Fruit fly (Drosophila melanogaster) ovary, adult (tissue): ENCODE results near the gene Grip.

Experiments
- CG17801 ChIP-seq: fragments of 200-800 bp; optimal IDR thresholded peaks from 2 replicates; lab custom pipeline; 2019; ENCODE audit warnings: missing biosample characterization, mild to moderate bottlenecking, missing genetic modification characterization, moderate library complexity; ENCODE audit not compliant: partially characterized antibody

The Grip gene

DNA sequence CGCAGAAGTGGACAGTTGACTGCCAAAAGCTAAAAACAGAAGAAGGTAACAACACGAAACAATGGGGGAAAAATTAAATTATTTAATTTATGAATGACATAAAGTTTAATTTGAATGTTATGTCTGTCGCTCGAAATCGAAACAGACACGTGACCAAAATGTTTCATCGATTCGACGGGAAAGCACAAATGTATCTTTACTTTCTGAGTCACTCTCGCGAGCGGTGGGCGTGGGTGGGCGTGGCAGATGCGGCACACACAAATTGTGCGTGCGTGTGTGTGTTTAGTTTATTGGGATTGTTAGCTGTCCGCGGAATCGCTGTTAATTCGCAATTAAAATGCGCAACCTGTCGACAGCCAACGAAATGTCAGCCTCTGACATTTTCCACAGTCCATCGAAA is 41.4 kb downstream of the Grip start:
- TF ChIP-seq CG17801 (GFP tag; lab: Kevin White, UChicago), result no peak

DNA sequence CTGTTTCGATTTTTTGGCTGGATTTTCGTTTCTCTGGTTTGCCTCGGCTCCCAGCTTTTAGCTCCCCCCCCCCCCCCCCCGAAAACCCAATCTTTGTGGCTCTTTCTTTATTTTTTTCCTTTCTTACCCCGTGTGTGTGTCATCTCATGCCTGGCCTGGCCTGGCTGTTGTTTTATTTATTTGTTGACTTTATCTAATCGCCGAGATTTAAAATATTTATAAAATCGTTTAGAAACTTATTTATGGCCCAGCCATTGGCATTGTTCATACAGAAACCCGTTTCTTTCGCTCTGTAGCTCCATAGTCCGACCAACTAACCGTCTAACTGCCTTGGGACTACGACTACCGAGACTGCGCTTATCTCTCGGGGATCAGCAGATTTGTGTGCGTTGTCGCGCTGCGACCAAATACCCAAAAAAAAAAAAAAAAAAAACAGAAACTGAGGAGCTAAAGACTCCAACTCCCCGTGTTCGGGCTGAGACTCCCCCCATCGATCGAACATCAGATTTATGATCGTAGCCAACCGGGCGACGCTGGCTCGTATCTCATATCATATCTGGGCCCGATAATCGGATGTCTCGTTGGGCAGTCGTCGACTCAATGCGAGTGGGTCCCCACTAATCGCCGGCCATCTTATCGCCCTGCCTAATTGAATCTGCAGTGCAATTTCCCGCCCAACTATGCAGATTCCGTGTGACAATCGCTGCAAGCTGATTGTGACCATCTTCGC is 44.6 kb downstream of the Grip start:
- no peak for TF ChIP-seq CG17801 (GFP tag; lab: Kevin White, UChicago)

- no peak for TF ChIP-seq CG17801 (GFP tag; lab: Kevin White, UChicago)
These were observed 47.1 kb downstream of the Grip start, which contains the start of gene mab-21 for dm6 chrX:6012976-6013684. TSS of gene mab-21 (minus strand) at chrX:6013181.

- TF ChIP-seq CG17801 (GFP tag; lab: Kevin White, UChicago), result no peak
These were observed 54.2 kb downstream of the Grip start for dm6 chrX:6020254-6020653.

DNA sequence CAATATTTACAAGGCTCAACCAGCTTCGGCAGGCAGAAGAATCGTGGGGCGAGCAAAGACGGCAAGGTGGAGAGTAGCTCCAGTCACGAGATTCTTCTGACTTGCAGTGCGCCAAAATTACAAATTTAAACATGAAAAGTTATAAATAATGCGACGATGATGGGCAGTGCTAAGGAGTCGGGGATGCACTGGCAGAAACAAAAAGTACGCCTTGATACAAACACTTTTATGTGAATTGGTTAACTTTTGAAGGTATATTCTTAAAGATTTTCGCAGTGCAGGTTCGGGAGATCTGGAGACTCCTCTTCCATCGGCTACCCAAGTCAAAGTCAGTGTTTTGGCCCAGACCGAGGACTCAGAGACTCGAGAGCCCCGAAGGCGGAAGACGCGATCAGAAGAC is 55.3 kb downstream of the Grip start:
- no peak for TF ChIP-seq CG17801 (GFP tag; lab: Kevin White, UChicago)

dm6 chrX:6022090-6022489 is 56.0 kb downstream of the Grip start:
- no peak for TF ChIP-seq CG17801 (GFP tag; lab: Kevin White, UChicago)

DNA sequence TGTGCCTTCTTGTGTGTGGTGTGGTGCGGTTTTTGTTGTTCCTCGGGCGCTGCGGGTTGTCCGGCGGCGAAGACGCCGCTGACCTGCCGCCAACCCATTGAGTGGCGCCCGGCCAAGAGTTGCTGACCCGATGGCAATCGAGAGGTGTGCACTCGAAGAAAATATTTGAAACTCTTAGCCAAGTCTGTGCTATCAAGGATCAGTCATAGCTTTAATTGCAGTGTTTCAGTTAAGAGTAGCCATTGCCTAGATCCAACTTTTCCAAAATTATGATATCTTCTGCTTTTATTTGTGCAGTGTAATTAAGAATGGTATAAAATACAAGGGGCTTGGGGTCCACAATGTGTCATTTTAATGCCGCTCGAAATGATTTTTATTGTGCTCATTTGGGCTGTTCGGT is 58.6 kb downstream of the Grip start:
- no peak for TF ChIP-seq CG17801 (GFP tag; lab: Kevin White, UChicago)

DNA sequence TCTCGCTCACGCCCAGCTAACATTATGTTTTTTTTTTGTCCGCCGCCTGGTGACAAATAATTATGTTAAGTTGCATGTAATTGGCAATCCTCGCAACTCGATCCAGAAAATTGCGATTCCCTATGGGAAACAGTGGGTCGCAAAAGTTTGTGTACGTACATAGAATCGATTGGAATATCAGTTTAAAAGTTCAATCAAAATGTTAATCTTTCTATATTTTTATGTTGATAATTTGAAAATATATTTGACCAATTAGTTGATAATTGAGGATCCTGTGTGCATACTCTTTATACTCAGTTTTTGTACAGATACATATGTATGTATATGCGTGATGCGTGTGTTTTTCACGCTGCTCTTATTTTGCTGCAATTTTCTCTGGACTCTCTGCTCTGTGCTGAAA is 61.8 kb downstream of the Grip start:
- no peak for TF ChIP-seq CG17801 (GFP tag; lab: Kevin White, UChicago)

dm6 chrX:6029015-6029414 is 62.9 kb downstream of the Grip start:
- no peak for TF ChIP-seq CG17801 (GFP tag; lab: Kevin White, UChicago)

dm6 chrX:6030010-6030409 is 63.9 kb downstream of the Grip start:
- TF ChIP-seq CG17801 (GFP tag; lab: Kevin White, UChicago), result no peak

- no peak for TF ChIP-seq CG17801 (GFP tag; lab: Kevin White, UChicago)
These were observed 64.5 kb downstream of the Grip start for dm6 chrX:6030593-6030992.

DNA sequence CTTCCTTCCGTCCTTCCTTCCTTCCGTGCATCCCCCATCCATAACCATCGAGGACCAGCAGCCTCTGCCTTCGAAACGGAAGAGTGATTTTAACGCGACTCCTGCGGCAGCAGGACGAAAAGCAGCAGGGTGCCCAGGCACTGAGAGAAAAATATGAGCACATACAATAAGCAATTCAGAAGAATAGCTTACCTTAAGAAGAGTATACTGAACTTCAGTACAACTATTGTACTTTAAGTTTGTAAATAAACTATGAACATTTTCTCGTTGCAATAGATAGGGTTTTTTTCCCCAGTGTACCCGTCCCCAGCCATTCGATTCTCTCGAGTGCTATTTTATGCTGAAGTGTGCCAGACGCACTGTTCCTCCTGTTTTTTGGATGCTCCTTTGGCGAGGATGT is 65.6 kb downstream of the Grip start:
- TF ChIP-seq CG17801 (GFP tag; lab: Kevin White, UChicago), result no peak

dm6 chrX:6032826-6033225 is 66.7 kb downstream of the Grip start:
- no peak for TF ChIP-seq CG17801 (GFP tag; lab: Kevin White, UChicago)

DNA sequence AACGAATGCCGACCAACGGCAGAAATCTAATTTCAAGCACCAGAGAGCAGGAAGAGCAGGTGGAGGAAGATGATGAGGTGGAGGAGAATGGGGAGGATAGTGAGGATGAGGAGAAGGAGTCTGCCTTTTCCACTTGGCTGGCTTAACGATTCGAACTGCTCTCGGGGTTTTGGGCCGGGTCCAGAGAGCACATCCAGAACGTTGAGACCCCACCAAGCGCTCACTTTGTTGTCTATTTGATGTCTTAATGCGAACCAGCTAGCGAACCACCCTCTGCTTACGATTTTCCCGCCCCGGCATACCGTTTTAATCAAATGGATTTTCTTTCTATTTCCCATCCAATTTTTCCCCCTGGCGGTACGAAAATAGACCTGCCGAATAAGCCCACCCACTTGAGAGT is 68.7 kb downstream of the Grip start:
- no peak for TF ChIP-seq CG17801 (GFP tag; lab: Kevin White, UChicago)

- no peak for TF ChIP-seq CG17801 (GFP tag; lab: Kevin White, UChicago)
These were observed 69.3 kb downstream of the Grip start for dm6 chrX:6035359-6035758.
